Worm (Caenorhabditis elegans) whole organism, L1 larva: ENCODE data around the gene T05E12.8.

Experiments used
- blmp-1 ChIP-seq: fragments of 150-350 bp; optimal IDR thresholded peaks from 2 replicates; lab custom pipeline; 2014; ENCODE audit warnings: missing biosample characterization, missing genetic modification characterization
- ceh-82 ChIP-seq, 3 experiments: fragments of 150-350 bp in 1 of 3; sonication (generic microtip) in 2 of 3; optimal IDR thresholded peaks; 2 replicates each; lab custom pipeline; 2014 to 2017; ENCODE audit warnings: missing biosample characterization in 3 of 3, missing genetic modification characterization in 3 of 3
- ets-5 ChIP-seq: fragments of 200-800 bp; sonication (Bioruptor generic); IDR thresholded peaks from 2 replicates; pipeline ENCODE4 v1.3.6; 2022; ENCODE audit warnings: missing genetic modification characterization, missing compliant biosample characterization
- grh-1 ChIP-seq: fragments of 200-800 bp; sonication (Bioruptor generic); IDR thresholded peaks from 2 replicates; pipeline ENCODE4 v1.3.6; 2022; ENCODE audit warnings: missing genetic modification reagents, missing genetic modification characterization, missing compliant biosample characterization
- lin-13 ChIP-seq: fragments of 150-350 bp; optimal IDR thresholded peaks from 2 replicates; lab custom pipeline; 2014; ENCODE audit warnings: missing biosample characterization, missing genetic modification reagents, missing genetic modification characterization
- lin-15B ChIP-seq: fragments of 150-350 bp; sonication (generic microtip); optimal IDR thresholded peaks from 3 replicates; lab custom pipeline; 2014; ENCODE audit warnings: missing biosample characterization, missing genetic modification characterization
- mab-9 ChIP-seq: fragments of 200-800 bp; sonication (Bioruptor generic); IDR thresholded peaks from 2 replicates; pipeline ENCODE4 v1.3.6; 2022; ENCODE audit warnings: missing genetic modification reagents, missing genetic modification characterization, missing compliant biosample characterization
- nhr-237 ChIP-seq: fragments of 150-350 bp; optimal IDR thresholded peaks from 2 replicates; lab custom pipeline; 2014; ENCODE audit warnings: missing biosample characterization, missing genetic modification characterization
- nhr-84 ChIP-seq: sonication (generic microtip); optimal IDR thresholded peaks from 2 replicates; lab custom pipeline; 2017; ENCODE audit warnings: missing biosample characterization, missing genetic modification characterization
- snpc-4 ChIP-seq: fragments of 150-350 bp; optimal IDR thresholded peaks from 2 replicates; lab custom pipeline; 2014; ENCODE audit warnings: missing biosample characterization, missing genetic modification characterization
- unc-86 ChIP-seq: sonication (generic microtip); optimal IDR thresholded peaks from 2 replicates; lab custom pipeline; 2016; ENCODE audit warnings: missing genetic modification characterization, missing compliant biosample characterization
- vab-15 ChIP-seq: sonication (generic microtip); optimal IDR thresholded peaks from 2 replicates; lab custom pipeline; 2017; ENCODE audit warnings: missing genotype, mild to moderate bottlenecking, missing genetic modification characterization, missing compliant biosample characterization

ce11 chrV:17094568-17094967 is 25.6 kb downstream of the T05E12.8 start:
- TF ChIP-seq grh-1, result no peak
- no peak for TF ChIP-seq ceh-82 (tag; optimal IDR thresholded peaks at IDR 0.05; lab: Kevin White, UChicago)
- TF ChIP-seq ets-5 (GFP tag; lab: Robert Waterston, UW), result no peak
- TF ChIP-seq lin-15B (tag; lab: Kevin White, UChicago), result no peak
- no peak for TF ChIP-seq nhr-84 (tag; lab: Kevin White, UChicago)
- no peak for TF ChIP-seq snpc-4
- no peak for TF ChIP-seq lin-13 (GFP tag; lab: Kevin White, UChicago)
- no peak for TF ChIP-seq unc-86 (tag; lab: Kevin White, UChicago)
- TF ChIP-seq mab-9, result no peak
- TF ChIP-seq nhr-237 (tag; lab: Kevin White, UChicago), result no peak
- TF ChIP-seq vab-15 (tag; lab: Kevin White, UChicago), result no peak
- no peak for TF ChIP-seq blmp-1 (tag; lab: Kevin White, UChicago)
